Worm (Caenorhabditis elegans) whole organism, late embryonic: ENCODE results near the gene srz-6.
"Not testable (repeated sequence)": the region's sequence is repeated elsewhere in the genome, so short reads cannot be mapped to it uniquely, and the experiment has no call there.

Source experiments
- C08G9.2 ChIP-seq: sonication (generic microtip); optimal IDR thresholded peaks from 2 replicates; lab custom pipeline; 2016; ENCODE audit warnings: mild to moderate bottlenecking, missing genetic modification characterization, moderate library complexity, missing compliant biosample characterization
- C38D4.7 ChIP-seq: fragments of 200-800 bp; sonication (Bioruptor generic); optimal IDR thresholded peaks from 2 replicates; lab custom pipeline; 2018; ENCODE audit warnings: mild to moderate bottlenecking, missing genetic modification characterization, moderate library complexity, missing compliant biosample characterization
- K09A11.1 ChIP-seq: sonication (generic microtip); optimal IDR thresholded peaks from 2 replicates; lab custom pipeline; 2017; ENCODE audit warnings: antibody characterized with exemption, mild to moderate bottlenecking, missing genetic modification characterization, missing compliant biosample characterization; ENCODE audit not compliant: insufficient read depth
- ahr-1 ChIP-seq: sonication (generic microtip); optimal IDR thresholded peaks from 2 replicates; lab custom pipeline; 2016; ENCODE audit warnings: missing genetic modification characterization, missing compliant biosample characterization
- ceh-14 ChIP-seq: sonication (generic microtip); optimal IDR thresholded peaks from 2 replicates; lab custom pipeline; 2016; ENCODE audit warnings: missing genotype, missing genetic modification characterization, missing compliant biosample characterization
- ceh-22 ChIP-seq: sonication (generic microtip); optimal IDR thresholded peaks from 2 replicates; lab custom pipeline; 2017; ENCODE audit warnings: missing biosample characterization, missing genetic modification characterization
- ceh-24 ChIP-seq: sonication (generic microtip); optimal IDR thresholded peaks from 2 replicates; lab custom pipeline; 2016; ENCODE audit warnings: mild to moderate bottlenecking, missing genetic modification characterization, missing compliant biosample characterization
- ceh-30 ChIP-seq: fragments of 150-350 bp; optimal IDR thresholded peaks from 2 replicates; lab custom pipeline; 2014; ENCODE audit warnings: missing biosample characterization, missing genetic modification characterization
- ceh-31 ChIP-seq: sonication (generic microtip); optimal IDR thresholded peaks from 2 replicates; lab custom pipeline; 2016; ENCODE audit warnings: missing genetic modification characterization, missing compliant biosample characterization
- ceh-48 ChIP-seq: sonication (generic microtip); optimal IDR thresholded peaks from 2 replicates; lab custom pipeline; 2016; ENCODE audit warnings: missing genetic modification characterization, inconsistent platforms, missing compliant biosample characterization
- ceh-9 ChIP-seq: sonication (generic microtip); optimal IDR thresholded peaks from 2 replicates; lab custom pipeline; 2016; ENCODE audit warnings: mild to moderate bottlenecking, missing genetic modification characterization, inconsistent platforms, missing compliant biosample characterization
- che-1 ChIP-seq: sonication (generic microtip); optimal IDR thresholded peaks from 2 replicates; lab custom pipeline; 2016; ENCODE audit warnings: mild to moderate bottlenecking, missing genetic modification characterization, missing compliant biosample characterization
- dve-1 ChIP-seq: sonication (generic microtip); optimal IDR thresholded peaks from 2 replicates; lab custom pipeline; 2017; ENCODE audit warnings: antibody characterized with exemption, mild to moderate bottlenecking, missing genetic modification characterization, missing compliant biosample characterization
- elt-2 ChIP-seq: sonication (generic microtip); optimal IDR thresholded peaks from 2 replicates; lab custom pipeline; 2016; ENCODE audit warnings: missing genetic modification reagents, missing genetic modification characterization, missing compliant biosample characterization
- elt-4 ChIP-seq: sonication (generic microtip); optimal IDR thresholded peaks from 2 replicates; lab custom pipeline; 2016; ENCODE audit warnings: missing genetic modification characterization, missing compliant biosample characterization
- ets-4 ChIP-seq: sonication (generic microtip); optimal IDR thresholded peaks from 2 replicates; lab custom pipeline; 2016; ENCODE audit warnings: missing genetic modification characterization, missing compliant biosample characterization
- fax-1 ChIP-seq: sonication (generic microtip); optimal IDR thresholded peaks from 2 replicates; lab custom pipeline; 2016; ENCODE audit warnings: missing genotype, missing genetic modification characterization, missing compliant biosample characterization
- fkh-10 ChIP-seq: fragments of 150-350 bp; optimal IDR thresholded peaks from 2 replicates; lab custom pipeline; 2014; ENCODE audit warnings: missing biosample characterization, missing genetic modification reagents, missing genetic modification characterization
- gmeb-2 ChIP-seq: sonication (generic microtip); optimal IDR thresholded peaks from 2 replicates; lab custom pipeline; 2016; ENCODE audit warnings: missing genetic modification characterization, inconsistent platforms, missing compliant biosample characterization
- hlh-15 ChIP-seq: sonication (generic microtip); optimal IDR thresholded peaks from 2 replicates; lab custom pipeline; 2016; ENCODE audit warnings: missing genetic modification characterization, missing compliant biosample characterization
- lin-11 ChIP-seq: fragments of 200-800 bp; sonication (Bioruptor generic); optimal IDR thresholded peaks from 2 replicates; lab custom pipeline; 2018; ENCODE audit warnings: mild to moderate bottlenecking, missing genetic modification characterization, missing compliant biosample characterization
- mec-3 ChIP-seq: sonication (generic microtip); optimal IDR thresholded peaks from 2 replicates; lab custom pipeline; 2016; ENCODE audit warnings: borderline replicate concordance, missing genetic modification characterization, missing compliant biosample characterization
- nfya-1 ChIP-seq: sonication (generic microtip); optimal IDR thresholded peaks from 2 replicates; lab custom pipeline; 2017; ENCODE audit warnings: missing genetic modification characterization, mild to moderate bottlenecking, missing compliant biosample characterization, antibody characterized with exemption, moderate library complexity
- pag-3 ChIP-seq: sonication (generic microtip); optimal IDR thresholded peaks from 2 replicates; lab custom pipeline; 2016; ENCODE audit warnings: missing compliant biosample characterization, missing genetic modification characterization, borderline replicate concordance
- pat-9 ChIP-seq: fragments of 200-800 bp; sonication (Bioruptor generic); optimal IDR thresholded peaks from 2 replicates; lab custom pipeline; 2018; ENCODE audit warnings: mild to moderate bottlenecking, missing genetic modification characterization, moderate library complexity, missing compliant biosample characterization
- pha-2 ChIP-seq: sonication (generic microtip); optimal IDR thresholded peaks from 2 replicates; lab custom pipeline; 2017; ENCODE audit warnings: mild to moderate bottlenecking, missing genetic modification characterization, missing compliant biosample characterization
- pha-4 ChIP-seq: fragments of 150-350 bp; optimal IDR thresholded peaks from 2 replicates; lab custom pipeline; 2018; ENCODE audit warnings: missing biosample characterization, missing genetic modification reagents, missing genetic modification characterization
- rnt-1 ChIP-seq: sonication (generic microtip); optimal IDR thresholded peaks from 2 replicates; lab custom pipeline; 2016; ENCODE audit warnings: missing genetic modification characterization, missing compliant biosample characterization
- sdc-2 ChIP-seq: sonication (generic microtip); optimal IDR thresholded peaks from 2 replicates; lab custom pipeline; 2016; ENCODE audit warnings: missing genotype, missing genetic modification characterization, missing compliant biosample characterization
- syd-9 ChIP-seq: sonication (generic microtip); optimal IDR thresholded peaks from 2 replicates; lab custom pipeline; 2016; ENCODE audit warnings: mild to moderate bottlenecking, missing genetic modification characterization, moderate library complexity, missing compliant biosample characterization
- unc-3 ChIP-seq, 2 experiments: fragments of 200-800 bp in 1 of 2; sonication (Bioruptor generic) in 1 of 2; sonication (generic microtip) in 1 of 2; conservative IDR thresholded peaks in 1 of 2; optimal IDR thresholded peaks in 1 of 2; 2 replicates each; pipeline versions ENCODE4 v1.3.6 to Lab custom; 2016 to 2022; ENCODE audit warnings: missing compliant biosample characterization in 2 of 2, missing genetic modification characterization in 2 of 2, missing genetic modification reagents in 1 of 2
- unc-42 ChIP-seq: sonication (generic microtip); optimal IDR thresholded peaks from 2 replicates; lab custom pipeline; 2016; ENCODE audit warnings: missing genotype, missing genetic modification characterization, missing compliant biosample characterization
- unc-86 ChIP-seq: sonication (generic microtip); optimal IDR thresholded peaks from 2 replicates; lab custom pipeline; 2016; ENCODE audit warnings: missing genetic modification characterization, missing compliant biosample characterization
- zip-5 ChIP-seq: sonication (generic microtip); optimal IDR thresholded peaks from 2 replicates; lab custom pipeline; 2016; ENCODE audit warnings: missing genetic modification characterization, missing compliant biosample characterization
- ztf-16 ChIP-seq: sonication (generic microtip); optimal IDR thresholded peaks from 2 replicates; lab custom pipeline; 2017; ENCODE audit warnings: missing genetic modification characterization, missing compliant biosample characterization

The srz-6 gene

DNA sequence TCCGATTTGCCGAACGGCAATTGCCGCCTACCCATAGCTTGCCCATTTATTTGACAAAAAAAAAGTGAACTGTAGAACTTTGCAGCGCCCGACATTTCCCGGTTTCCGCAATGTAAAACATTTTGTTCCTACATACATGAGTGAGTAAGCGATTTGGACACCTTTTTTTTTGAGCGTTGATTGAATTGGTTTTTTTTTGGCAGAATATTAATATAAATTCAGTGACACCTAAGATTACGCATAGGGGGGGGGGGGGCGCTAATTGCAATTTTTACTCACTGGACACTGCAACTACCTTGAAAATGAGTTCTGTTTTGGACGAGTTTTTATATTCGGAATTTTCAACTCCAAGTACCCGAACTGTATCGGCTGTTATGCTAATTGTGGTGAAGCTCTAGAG lies 33.5 kb downstream of the srz-6 start, which contains the start of gene srx-118:
TSS of gene srx-118 (plus strand) at position 301 of the 400 bp plus-strand sequence.
- TF ChIP-seq dve-1 (tag; lab: Kevin White, UChicago) (no peak), pag-3 (tag; lab: Kevin White, UChicago) (no peak), pha-4 (tag; lab: Kevin White, UChicago) (no peak), lin-11 (tag; lab: Kevin White, UChicago) (no peak), C38D4.7 (GFP tag; lab: Kevin White, UChicago) (no peak), ceh-30 (no peak), elt-2 (tag; lab: Kevin White, UChicago) (no peak), rnt-1 (no peak)
- TF ChIP-seq, all 69 proteins: peak for 0

ce11 chrII:12527947-12528346 lies 35.9 kb downstream of the srz-6 start, which contains the start of gene srx-119:
Gene srx-119, plus strand, starts transcription at chrII:12528247.
- no peak for TF ChIP-seq zip-5 (tag; lab: Kevin White, UChicago)
- no peak for TF ChIP-seq pha-2
- no peak for TF ChIP-seq K09A11.1

- no peak for TF ChIP-seq unc-3 (GFP tag; conservative IDR thresholded peaks at IDR 0.05; lab: Robert Waterston, UW)
- TF ChIP-seq unc-3 (tag; optimal IDR thresholded peaks at IDR 0.05; lab: Kevin White, UChicago) = no peak
- TF ChIP-seq che-1 (tag; lab: Kevin White, UChicago) = no peak
- TF ChIP-seq elt-2 (tag; lab: Kevin White, UChicago) = no peak
- TF ChIP-seq unc-86 (tag; lab: Kevin White, UChicago) = no peak
- no peak for TF ChIP-seq gmeb-2 (tag; lab: Kevin White, UChicago)
- TF ChIP-seq mec-3 (tag; lab: Kevin White, UChicago) = no peak
- no peak for TF ChIP-seq elt-4 (tag; lab: Kevin White, UChicago)
- no peak for TF ChIP-seq nfya-1 (tag; lab: Kevin White, UChicago)
- TF ChIP-seq fkh-10 (GFP tag; lab: Kevin White, UChicago) = no peak
- TF ChIP-seq ceh-48 (tag; lab: Kevin White, UChicago) = no peak
- TF ChIP-seq ztf-16 (tag; lab: Kevin White, UChicago) = no peak
These were observed 38.9 kb downstream of the srz-6 start, which contains the start of gene srx-120 for ce11 chrII:12530958-12531357. Gene srx-120, plus strand, starts transcription at chrII:12531258.

ce11 chrII:12535297-12535803 lies 43.3 kb downstream of the srz-6 start, which contains the start of gene nimk-1:
Gene nimk-1, plus strand, starts transcription at chrII:12535753.
- TF ChIP-seq C08G9.2 (tag; lab: Kevin White, UChicago) (no peak), hlh-15 (no peak), ceh-48 (tag; lab: Kevin White, UChicago) (no peak), pag-3 (tag; lab: Kevin White, UChicago) (no peak), K09A11.1 (no peak), unc-42 (tag; lab: Kevin White, UChicago) (no peak)
- TF ChIP-seq, all 69 proteins: peak for 0

DNA sequence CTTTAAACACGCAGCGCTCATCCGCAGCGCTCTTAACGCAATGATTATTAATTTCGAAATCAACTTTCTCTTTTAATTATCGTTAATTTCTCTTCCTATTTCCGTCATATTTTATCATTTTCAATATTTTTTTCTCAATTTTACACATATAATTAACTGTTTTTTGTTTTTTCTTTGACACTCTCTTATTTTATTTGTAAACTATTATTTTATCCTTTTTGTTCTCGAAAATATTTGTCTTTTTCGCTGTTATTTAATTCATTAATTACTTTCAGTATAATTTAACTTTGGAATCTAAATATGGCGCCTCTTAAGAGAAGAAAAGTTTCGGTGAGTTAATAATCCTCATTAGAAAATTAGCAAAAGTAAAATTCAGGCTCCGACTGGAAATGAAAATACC lies 44.2 kb downstream of the srz-6 start, which contains the start of gene F49C5.3:
TSS of gene F49C5.3 (plus strand) at position 301 of the 400 bp plus-strand sequence.
- not testable (repeated sequence) for TF ChIP-seq ceh-9; ceh-24 (tag; lab: Kevin White, UChicago); ets-4 (tag; lab: Kevin White, UChicago)

- no peak for TF ChIP-seq sdc-2
- TF ChIP-seq syd-9 (tag; lab: Kevin White, UChicago) = no peak
- no peak for TF ChIP-seq elt-2 (tag; lab: Kevin White, UChicago)
- no peak for TF ChIP-seq ceh-48 (tag; lab: Kevin White, UChicago)
- TF ChIP-seq ahr-1 (tag; lab: Kevin White, UChicago) = no peak
- no peak for TF ChIP-seq fax-1
- no peak for TF ChIP-seq pat-9
- no peak for TF ChIP-seq ceh-14 (tag; lab: Kevin White, UChicago)
- TF ChIP-seq ceh-31 (tag; lab: Kevin White, UChicago) = no peak
- TF ChIP-seq dve-1 (tag; lab: Kevin White, UChicago) = no peak
- no peak for TF ChIP-seq ceh-22
- no peak for TF ChIP-seq hlh-15
- no peak for TF ChIP-seq ceh-9
These were observed 47.4 kb downstream of the srz-6 start for ce11 chrII:12539395-12539794.
